Fruit fly (Drosophila melanogaster) whole organism, wandering third instar larva: ENCODE measurements around the gene CG43400.
A peak's percentile ranks its signal among the peaks of the same experiment; 100 is the strongest.

Experiments
- Dfd ChIP-seq: fragments of >200 bp; optimal IDR thresholded peaks from 2 replicates; lab custom pipeline; 2017; ENCODE audit warnings: missing biosample characterization, missing genetic modification characterization
- Dif ChIP-seq: fragments of 200-275, 200-300 bp; sonication (Bioruptor generic); optimal IDR thresholded peaks from 2 replicates; lab custom pipeline; 2018; ENCODE audit warnings: missing biosample characterization, missing genetic modification characterization; ENCODE audit not compliant: partially characterized antibody
- HLH106 ChIP-seq: fragments of 200-800 bp; optimal IDR thresholded peaks from 3 replicates; lab custom pipeline; 2019; ENCODE audit warnings: missing biosample characterization, mild to moderate bottlenecking, missing genetic modification characterization, moderate library complexity
- Sp1 ChIP-seq: fragments of 200-800 bp; sonication (Bioruptor generic); optimal IDR thresholded peaks from 3 replicates; lab custom pipeline; 2019; ENCODE audit warnings: missing biosample characterization, mild to moderate bottlenecking, missing genetic modification characterization, moderate library complexity
- br ChIP-seq: fragments of 200-800 bp; sonication (Bioruptor generic); optimal IDR thresholded peaks from 2 replicates; lab custom pipeline; 2016; ENCODE audit warnings: missing biosample characterization, missing genetic modification characterization
- pan ChIP-seq: fragments of >200 bp; optimal IDR thresholded peaks from 2 replicates; lab custom pipeline; 2017
- psq ChIP-seq: fragments of 200-800 bp; sonication (Bioruptor generic); optimal IDR thresholded peaks from 3 replicates; lab custom pipeline; 2017; ENCODE audit warnings: missing biosample characterization, mild to moderate bottlenecking, missing genetic modification characterization, moderate library complexity

DNA sequence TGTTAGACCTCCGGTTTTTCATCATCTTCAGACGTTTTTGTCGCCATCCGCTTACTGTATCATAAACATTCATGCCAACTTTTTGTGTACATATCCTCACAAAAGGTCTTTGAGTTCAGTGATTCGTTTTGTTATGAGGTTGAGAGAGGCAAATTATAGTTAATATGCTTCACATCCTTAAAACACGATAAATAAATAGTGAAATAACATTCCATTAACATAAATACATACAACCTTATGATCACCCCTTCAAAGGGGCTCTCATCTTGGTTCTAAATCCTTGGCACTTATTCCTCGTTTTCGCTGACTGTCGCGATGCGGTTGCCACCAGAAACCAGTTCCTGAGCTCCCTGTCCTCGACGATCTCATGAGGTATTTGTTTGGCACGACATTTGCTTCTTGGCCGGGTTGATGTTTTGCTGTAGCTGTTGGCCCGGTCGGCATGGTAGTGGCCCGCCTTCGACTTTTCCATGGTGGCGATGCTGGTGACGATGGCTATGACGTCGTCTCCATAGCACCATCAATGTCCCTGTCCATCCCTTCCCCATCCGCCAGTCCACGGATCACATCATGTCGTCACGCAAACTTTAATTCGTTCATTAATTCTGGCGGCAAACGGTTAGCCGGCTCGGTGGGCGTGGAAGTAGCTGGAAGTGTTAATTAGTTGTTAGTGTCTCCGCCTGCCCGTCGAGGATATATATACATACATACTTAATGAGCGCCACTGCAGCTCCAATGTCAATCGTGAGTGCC, 21.4 kb upstream of the CG43400 start:
- TF ChIP-seq HLH106 (tag; lab: Kevin White, UChicago) (peak; percentile 48), Sp1 (GFP tag; lab: Kevin White, UChicago) (no peak), pan (lab: Kevin White, UChicago) (no peak), psq (peak; percentile 11), Dfd (GFP tag; lab: Kevin White, UChicago) (no peak), br (GFP tag; lab: Kevin White, UChicago) (no peak), Dif (GFP tag; lab: Kevin White, UChicago) (no peak)
